Worm (Caenorhabditis elegans) whole organism, young adult: ENCODE results near the gene arx-5.

Experiments
- B0019.2 ChIP-seq: fragments of 200-800 bp; sonication (Bioruptor generic); conservative IDR thresholded peaks from 2 replicates; pipeline ENCODE4 v1.3.6; 2022; ENCODE audit warnings: missing genetic modification reagents, missing genetic modification characterization, missing compliant biosample characterization
- D2030.7 ChIP-seq: fragments of 200-800 bp; sonication (Bioruptor generic); IDR thresholded peaks from 2 replicates; pipeline ENCODE4 v1.3.6; 2022; ENCODE audit warnings: missing genetic modification reagents, missing genetic modification characterization, missing compliant biosample characterization
- F22D6.2 ChIP-seq: sonication (generic microtip); optimal IDR thresholded peaks from 2 replicates; lab custom pipeline; 2016; ENCODE audit warnings: mild to moderate bottlenecking, missing genetic modification characterization, missing compliant biosample characterization
- F39B2.1 ChIP-seq: fragments of 200-800 bp; sonication (Bioruptor generic); IDR thresholded peaks from 2 replicates; pipeline ENCODE4 v1.3.6; 2022; ENCODE audit warnings: missing genetic modification reagents, missing genetic modification characterization, missing compliant biosample characterization
- F57A8.1 ChIP-seq: fragments of 200-800 bp; sonication (Bioruptor generic); optimal IDR thresholded peaks from 2 replicates; lab custom pipeline; 2018; ENCODE audit warnings: mild to moderate bottlenecking, missing genetic modification characterization, moderate library complexity, missing compliant biosample characterization
- F57C9.4 ChIP-seq: sonication (generic microtip); optimal IDR thresholded peaks from 2 replicates; lab custom pipeline; 2017; ENCODE audit warnings: mild to moderate bottlenecking, missing genetic modification characterization, missing compliant biosample characterization
- K12H6.12 ChIP-seq: fragments of 200-800 bp; sonication (Bioruptor generic); optimal IDR thresholded peaks from 2 replicates; lab custom pipeline; 2018; ENCODE audit warnings: mild to moderate bottlenecking, missing genetic modification characterization, missing compliant biosample characterization
- Y95B8A.8 ChIP-seq: fragments of 200-800 bp; sonication (Bioruptor generic); IDR thresholded peaks from 2 replicates; pipeline ENCODE4 v1.3.6; 2022; ENCODE audit warnings: missing genetic modification reagents, missing genetic modification characterization, missing compliant biosample characterization
- akir-1 ChIP-seq: fragments of 200-800 bp; sonication (Bioruptor generic); optimal IDR thresholded peaks from 2 replicates; lab custom pipeline; 2018; ENCODE audit warnings: mild to moderate bottlenecking, missing genetic modification characterization, moderate library complexity, missing compliant biosample characterization
- aptf-2 ChIP-seq: fragments of 200-800 bp; sonication (Bioruptor generic); conservative IDR thresholded peaks from 2 replicates; pipeline ENCODE4 v1.3.6; 2022; ENCODE audit warnings: missing genetic modification reagents, missing genetic modification characterization, missing compliant biosample characterization
- atf-7 ChIP-seq: sonication (generic microtip); optimal IDR thresholded peaks from 2 replicates; lab custom pipeline; 2017; ENCODE audit warnings: mild to moderate bottlenecking, missing genetic modification characterization, missing compliant biosample characterization
- attf-5 ChIP-seq: fragments of 200-800 bp; sonication (Bioruptor generic); optimal IDR thresholded peaks from 2 replicates; lab custom pipeline; 2018; ENCODE audit warnings: mild to moderate bottlenecking, missing genetic modification characterization, missing compliant biosample characterization
- attf-6 ChIP-seq: fragments of 200-800 bp; sonication (Bioruptor generic); IDR thresholded peaks from 2 replicates; pipeline ENCODE4 v1.3.6; 2022; ENCODE audit warnings: missing genetic modification reagents, missing genetic modification characterization, missing compliant biosample characterization
- ccch-3 ChIP-seq: fragments of 200-800 bp; sonication (Bioruptor generic); optimal IDR thresholded peaks from 2 replicates; lab custom pipeline; 2018; ENCODE audit warnings: mild to moderate bottlenecking, missing genetic modification characterization, missing compliant biosample characterization
- ceh-100 ChIP-seq: fragments of 200-800 bp; sonication (Bioruptor generic); IDR thresholded peaks from 2 replicates; pipeline ENCODE4 v1.3.6; 2022; ENCODE audit warnings: missing genetic modification reagents, missing genetic modification characterization, missing compliant biosample characterization
- ceh-79 ChIP-seq: sonication (generic microtip); optimal IDR thresholded peaks from 2 replicates; lab custom pipeline; 2017; ENCODE audit warnings: mild to moderate bottlenecking, missing genetic modification characterization, missing compliant biosample characterization
- die-1 ChIP-seq: sonication (generic microtip); optimal IDR thresholded peaks from 2 replicates; lab custom pipeline; 2016; ENCODE audit warnings: missing genotype, mild to moderate bottlenecking, missing genetic modification characterization, missing compliant biosample characterization
- dox-1 ChIP-seq: fragments of 200-800 bp; sonication (Bioruptor generic); IDR thresholded peaks from 2 replicates; pipeline ENCODE4 v1.3.6; 2022; ENCODE audit warnings: missing genetic modification reagents, missing genetic modification characterization, missing compliant biosample characterization
- dpl-1 ChIP-seq: fragments of 150-350 bp; optimal IDR thresholded peaks from 2 replicates; lab custom pipeline; 2014; ENCODE audit warnings: missing biosample characterization, missing genetic modification reagents, missing genetic modification characterization
- egl-18 ChIP-seq: fragments of 200-800 bp; sonication (Bioruptor generic); IDR thresholded peaks from 2 replicates; pipeline ENCODE4 v1.3.6; 2022; ENCODE audit warnings: missing genetic modification reagents, missing genetic modification characterization, missing compliant biosample characterization
- egl-44 ChIP-seq: fragments of 200-800 bp; sonication (Bioruptor generic); IDR thresholded peaks from 2 replicates; pipeline ENCODE4 v1.3.6; 2022; ENCODE audit warnings: missing genetic modification reagents, missing genetic modification characterization, missing compliant biosample characterization
- ekl-4 ChIP-seq: fragments of 200-800 bp; sonication (Bioruptor generic); IDR thresholded peaks from 2 replicates; pipeline ENCODE4 v1.3.6; 2022; ENCODE audit warnings: missing genetic modification reagents, missing genetic modification characterization, missing compliant biosample characterization
- fkh-3 ChIP-seq: sonication (generic microtip); optimal IDR thresholded peaks from 2 replicates; lab custom pipeline; 2016; ENCODE audit warnings: mild to moderate bottlenecking, missing genetic modification characterization, missing compliant biosample characterization
- hlh-12 ChIP-seq: sonication (generic microtip); optimal IDR thresholded peaks from 2 replicates; lab custom pipeline; 2016; ENCODE audit warnings: missing genetic modification characterization, missing compliant biosample characterization
- hmg-1.2 ChIP-seq: fragments of 200-800 bp; sonication (Bioruptor generic); IDR thresholded peaks from 2 replicates; pipeline ENCODE4 v1.3.6; 2022; ENCODE audit warnings: missing genetic modification reagents, missing genetic modification characterization, missing compliant biosample characterization
- let-526 ChIP-seq: fragments of 200-800 bp; sonication (Bioruptor generic); IDR thresholded peaks from 2 replicates; pipeline ENCODE4 v1.3.6; 2022; ENCODE audit warnings: missing genetic modification reagents, missing genetic modification characterization, missing compliant biosample characterization
- lin-35 ChIP-seq, 3 experiments: fragments of 150-350 bp in 2 of 3; sonication (generic microtip) in 1 of 3; optimal IDR thresholded peaks; 2 replicates each; lab custom pipeline; 2014 to 2018; ENCODE audit warnings: missing biosample characterization in 3 of 3, missing genetic modification characterization in 3 of 3, missing genetic modification reagents in 3 of 3
- madf-10 ChIP-seq: sonication (generic microtip); optimal IDR thresholded peaks from 2 replicates; lab custom pipeline; 2016; ENCODE audit warnings: mild to moderate bottlenecking, missing genetic modification characterization, missing compliant biosample characterization
- nfyb-1 ChIP-seq: fragments of 200-800 bp; sonication (Bioruptor generic); IDR thresholded peaks from 2 replicates; pipeline ENCODE4 v1.3.6; 2022; ENCODE audit warnings: missing genetic modification reagents, missing genetic modification characterization, missing compliant biosample characterization
- nhr-179 ChIP-seq: sonication (generic microtip); optimal IDR thresholded peaks from 2 replicates; lab custom pipeline; 2016; ENCODE audit warnings: mild to moderate bottlenecking, missing genetic modification characterization, missing compliant biosample characterization
- rec-8 ChIP-seq, 2 experiments: sonication (generic microtip); optimal IDR thresholded peaks; 2 replicates each; lab custom pipeline; 2016; ENCODE audit warnings: mild to moderate bottlenecking in 2 of 2, missing genetic modification characterization in 2 of 2, missing genetic modification reagents in 2 of 2, missing genotype in 2 of 2, missing biosample characterization in 1 of 2, missing compliant biosample characterization in 1 of 2, moderate library complexity in 1 of 2
- sdz-38 ChIP-seq: sonication (generic microtip); optimal IDR thresholded peaks from 2 replicates; lab custom pipeline; 2016; ENCODE audit warnings: missing genotype, missing genetic modification characterization, missing compliant biosample characterization
- snpc-1.3 ChIP-seq: sonication (generic microtip); optimal IDR thresholded peaks from 2 replicates; lab custom pipeline; 2017; ENCODE audit warnings: missing genetic modification characterization, mild to moderate bottlenecking, missing compliant biosample characterization, antibody characterized with exemption, moderate library complexity, missing genotype, missing genetic modification reagents; ENCODE audit not compliant: insufficient read depth
- snpc-3.4 ChIP-seq: sonication (generic microtip); optimal IDR thresholded peaks from 2 replicates; lab custom pipeline; 2017; ENCODE audit warnings: missing genetic modification characterization, mild to moderate bottlenecking, missing compliant biosample characterization, antibody characterized with exemption, moderate library complexity, missing genotype, missing genetic modification reagents
- xnd-1 ChIP-seq: sonication (generic microtip); optimal IDR thresholded peaks from 2 replicates; lab custom pipeline; 2016; ENCODE audit warnings: missing genotype, missing genetic modification reagents, missing genetic modification characterization, missing compliant biosample characterization
- zfh-2 ChIP-seq: fragments of 200-800 bp; sonication (Bioruptor generic); conservative IDR thresholded peaks from 2 replicates; pipeline ENCODE4 v1.3.6; 2022; ENCODE audit warnings: missing genetic modification reagents, missing genetic modification characterization, missing compliant biosample characterization
- ztf-22 ChIP-seq: fragments of 200-800 bp; sonication (Bioruptor generic); optimal IDR thresholded peaks from 2 replicates; lab custom pipeline; 2018; ENCODE audit warnings: mild to moderate bottlenecking, missing genetic modification characterization, moderate library complexity, missing compliant biosample characterization
- ztf-28 ChIP-seq: fragments of 200-800 bp; sonication (Bioruptor generic); IDR thresholded peaks from 2 replicates; pipeline ENCODE4 v1.3.6; 2022; ENCODE audit warnings: missing genetic modification reagents, missing genetic modification characterization, missing compliant biosample characterization
- ztf-3 ChIP-seq: fragments of 200-800 bp; sonication (Bioruptor generic); optimal IDR thresholded peaks from 2 replicates; lab custom pipeline; 2018; ENCODE audit warnings: mild to moderate bottlenecking, missing genetic modification characterization, missing compliant biosample characterization

arx-5 gene

ce11 chrIII:12813193-12813592 lies 4.7 kb downstream of the arx-5 start, which contains the start of gene BE10.4:
Gene BE10.4, plus strand, starts transcription at chrIII:12813493.
- TF ChIP-seq F57C9.4 (no peak), ccch-3 (no peak), snpc-3.4 (tag; lab: Kevin White, UChicago) (no peak), egl-18 (GFP tag; lab: Robert Waterston, UW) (no peak), xnd-1 (tag; lab: Kevin White, UChicago) (no peak), sdz-38 (tag; lab: Kevin White, UChicago) (no peak)

DNA sequence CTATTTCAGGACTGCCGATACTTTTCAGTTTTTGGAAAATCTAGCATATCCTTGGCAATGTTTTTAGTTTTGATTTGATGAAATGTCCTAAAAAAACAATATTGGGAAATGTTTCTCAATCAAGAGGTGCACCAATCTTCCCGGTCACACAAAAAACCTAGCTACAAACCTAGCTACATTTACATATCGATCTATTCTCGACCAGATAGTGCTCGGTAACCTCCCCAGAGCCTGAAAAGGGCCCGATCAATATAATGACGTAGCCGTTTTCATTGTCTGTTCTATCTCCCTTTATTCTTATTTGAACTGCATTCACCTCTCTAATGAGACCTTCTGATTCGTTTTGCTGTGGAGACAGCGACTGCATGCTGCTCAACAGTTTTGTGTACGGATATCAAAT lies 10.2 kb downstream of the arx-5 start, which contains the start of gene BE10.3:
Gene BE10.3 (plus strand): TSS at position 301 of the 400 bp plus-strand sequence.
- TF ChIP-seq attf-6 (GFP tag; lab: Robert Waterston, UW) (no peak), attf-5 (no peak), K12H6.12 (no peak), egl-44 (no peak), aptf-2 (GFP tag; lab: Robert Waterston, UW) (no peak), dpl-1 (no peak)

ce11 chrIII:12806712-12807111 lies 11.2 kb downstream of the arx-5 start, which contains the start of gene BE10.5:
Gene BE10.5, minus strand, starts transcription at chrIII:12806812.
- TF ChIP-seq hlh-12 (tag; lab: Kevin White, UChicago) (no peak), ztf-28 (GFP tag; lab: Robert Waterston, UW) (no peak), F57A8.1 (GFP tag; lab: Kevin White, UChicago) (no peak), nfyb-1 (GFP tag; lab: Robert Waterston, UW) (no peak), atf-7 (tag; lab: Kevin White, UChicago) (no peak), ceh-100 (GFP tag; lab: Robert Waterston, UW) (no peak), B0019.2 (GFP tag; lab: Robert Waterston, UW) (no peak), die-1 (tag; lab: Kevin White, UChicago) (no peak)

DNA sequence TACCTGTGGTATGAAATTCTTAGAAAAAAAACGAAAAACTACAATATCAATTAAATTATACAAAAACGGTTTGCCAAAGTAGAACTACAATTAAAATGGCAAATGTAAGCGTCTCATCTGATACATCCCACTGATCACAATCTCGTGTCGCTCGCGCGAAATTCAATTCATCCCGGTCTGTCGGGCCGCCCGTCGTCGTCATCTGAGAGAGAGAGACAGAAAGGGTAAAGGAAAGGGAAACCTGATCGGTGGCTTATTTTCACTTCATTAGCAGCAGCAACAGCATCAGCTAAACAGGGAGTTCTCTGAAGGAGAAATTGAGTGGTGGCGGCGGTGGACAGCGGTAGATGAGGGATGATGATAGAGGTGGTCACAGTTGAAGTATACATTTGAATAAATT lies 17.4 kb downstream of the arx-5 start:
- TF ChIP-seq zfh-2 (GFP tag; lab: Robert Waterston, UW) (0 out of 2 replicates have a peak, but pooled peaks have one; percentile 26), snpc-1.3 (tag; lab: Kevin White, UChicago) (no peak)
- TF ChIP-seq, all 124 proteins: peak for 1

- TF ChIP-seq ekl-4 (GFP tag; lab: Robert Waterston, UW) = no peak
- TF ChIP-seq madf-10 (tag; lab: Kevin White, UChicago) = no peak
- TF ChIP-seq let-526 = no peak
- no peak for TF ChIP-seq F39B2.1
- no peak for TF ChIP-seq fkh-3 (tag; lab: Kevin White, UChicago)
- TF ChIP-seq D2030.7 (GFP tag; lab: Robert Waterston, UW) = no peak
- no peak for TF ChIP-seq ztf-22
- no peak for TF ChIP-seq nfyb-1 (GFP tag; lab: Robert Waterston, UW)
These were observed 19.4 kb downstream of the arx-5 start, which contains the start of gene agmo-1 for ce11 chrIII:12798469-12798868. Gene agmo-1, minus strand, starts transcription at chrIII:12798569.

ce11 chrIII:12794200-12794599 lies 23.7 kb downstream of the arx-5 start:
- no peak for TF ChIP-seq Y95B8A.8 (GFP tag; lab: Robert Waterston, UW)
- no peak for TF ChIP-seq madf-10 (tag; lab: Kevin White, UChicago)
- TF ChIP-seq ceh-100 (GFP tag; lab: Robert Waterston, UW) = no peak
- TF ChIP-seq hmg-1.2 (GFP tag; lab: Robert Waterston, UW) = no peak
- no peak for TF ChIP-seq lin-35 (GFP tag; optimal IDR thresholded peaks at IDR 0.05; lab: Kevin White, UChicago)
- no peak for TF ChIP-seq aptf-2 (GFP tag; lab: Robert Waterston, UW)
- TF ChIP-seq ztf-3 (GFP tag; lab: Kevin White, UChicago) = no peak
- no peak for TF ChIP-seq nhr-179 (tag; lab: Kevin White, UChicago)
- no peak for TF ChIP-seq F22D6.2 (tag; lab: Kevin White, UChicago)
- TF ChIP-seq akir-1 = no peak
- TF ChIP-seq rec-8 (tag; optimal IDR thresholded peaks at IDR 0.05; lab: Kevin White, UChicago) = no peak
- no peak for TF ChIP-seq dox-1 (GFP tag; lab: Robert Waterston, UW)
- no peak for TF ChIP-seq ceh-79 (tag; lab: Kevin White, UChicago)
- TF ChIP-seq dpl-1 = no peak
- TF ChIP-seq sdz-38 (tag; lab: Kevin White, UChicago) = no peak
